Worm (Caenorhabditis elegans): ENCODE measurements around the gene spe-10.

- TF ChIP-seq ama-1 (optimal IDR thresholded peaks at IDR 0.05), result no peak
- no peak for TF ChIP-seq sea-1 (GFP tag; conservative IDR thresholded peaks at IDR 0.05)
- TF ChIP-seq hmbx-1 (tag; optimal IDR thresholded peaks at IDR 0.05), result no peak
Measured at ce11 chrV:10350054-10350453, 34.0 kb upstream of the spe-10 start, which contains the start of gene K07C5.9.
